Worm (Caenorhabditis elegans): ENCODE data around the gene C17F4.7.

- TF ChIP-seq him-1 (tag; optimal IDR thresholded peaks at IDR 0.05) = no peak
- no peak for TF ChIP-seq dao-5 (tag; optimal IDR thresholded peaks at IDR 0.05)
These were observed 23.1 kb downstream of the C17F4.7 start, which contains the start of gene ZC239.13 for ce11 chrII:3222686-3223085.
